Fruit fly (Drosophila melanogaster) whole organism, embryonic: ENCODE measurements around the gene Tnpo-SR.
A peak's percentile ranks its signal among the peaks of the same experiment; 100 is the strongest.

Experiments
- Asciz ChIP-seq: fragments of 200-800 bp; sonication (Bioruptor generic); optimal IDR thresholded peaks from 2 replicates; lab custom pipeline; 2017; ENCODE audit warnings: missing biosample characterization, mild to moderate bottlenecking, missing genetic modification characterization, missing genetic modification reagents
- CG10267 ChIP-seq: fragments of 200-800 bp; sonication (Bioruptor generic); optimal IDR thresholded peaks from 2 replicates; lab custom pipeline; 2018; ENCODE audit warnings: missing biosample characterization, mild to moderate bottlenecking, missing genetic modification characterization, moderate library complexity
- CG10979 ChIP-seq: fragments of 200-800 bp; sonication (Bioruptor generic); optimal IDR thresholded peaks from 2 replicates; lab custom pipeline; 2018; ENCODE audit warnings: missing biosample characterization, mild to moderate bottlenecking, missing genetic modification characterization, moderate library complexity
- CG11398 ChIP-seq: fragments of 200-800 bp; sonication (Bioruptor generic); optimal IDR thresholded peaks from 2 replicates; lab custom pipeline; 2016; ENCODE audit warnings: missing biosample characterization, missing genetic modification characterization
- CG12071 ChIP-seq: fragments of 200-800 bp; sonication (Bioruptor generic); optimal IDR thresholded peaks from 3 replicates; lab custom pipeline; 2018; ENCODE audit warnings: missing biosample characterization, mild to moderate bottlenecking, missing genetic modification characterization
- CG12391 ChIP-seq: fragments of 200-800 bp; sonication (Bioruptor generic); optimal IDR thresholded peaks from 3 replicates; lab custom pipeline; 2018; ENCODE audit warnings: missing biosample characterization, mild to moderate bottlenecking, missing genetic modification characterization, moderate library complexity
- CG13123 ChIP-seq: fragments of 200-800 bp; sonication (Bioruptor generic); optimal IDR thresholded peaks from 2 replicates; lab custom pipeline; 2016; ENCODE audit warnings: missing biosample characterization, missing genetic modification characterization
- CG14050 ChIP-seq: fragments of 200-800 bp; sonication (Bioruptor generic); IDR thresholded peaks from 3 replicates; pipeline ENCODE4 v1.3.6; 2022; ENCODE audit warnings: missing biosample characterization, missing genetic modification characterization
- CG14667 ChIP-seq: fragments of 200-800 bp; sonication (Bioruptor generic); IDR thresholded peaks from 2 replicates; pipeline ENCODE4 v1.3.6; 2022; ENCODE audit warnings: missing biosample characterization, missing genetic modification characterization
- CG14860 ChIP-seq: fragments of 200-800 bp; sonication (Bioruptor generic); IDR thresholded peaks from 3 replicates; pipeline ENCODE4 v1.3.6; 2022; ENCODE audit warnings: missing biosample characterization, missing genetic modification characterization; ENCODE audit not compliant: partially characterized antibody
- CG16863 ChIP-seq: fragments of 200-800 bp; sonication (Bioruptor generic); optimal IDR thresholded peaks from 3 replicates; lab custom pipeline; 2016; ENCODE audit warnings: missing biosample characterization, missing genetic modification characterization
- CG17802 ChIP-seq: fragments of 200-800 bp; sonication (Bioruptor generic); optimal IDR thresholded peaks from 2 replicates; lab custom pipeline; 2018; ENCODE audit warnings: missing biosample characterization, mild to moderate bottlenecking, missing genetic modification characterization, moderate library complexity
- CG18011 ChIP-seq: fragments of 200-800 bp; sonication (Bioruptor generic); optimal IDR thresholded peaks from 2 replicates; lab custom pipeline; 2017; ENCODE audit warnings: missing biosample characterization, missing genetic modification characterization, mild to moderate bottlenecking, moderate library complexity, missing genotype
- CG32767 ChIP-seq: fragments of 200-800 bp; sonication (Bioruptor generic); IDR thresholded peaks from 2 replicates; pipeline ENCODE4 v1.3.6; 2022; ENCODE audit warnings: missing biosample characterization, missing genetic modification characterization
- CG5953 ChIP-seq: fragments of 200-800 bp; sonication (Bioruptor generic); IDR thresholded peaks from 2 replicates; pipeline ENCODE4 v1.3.6; 2022; ENCODE audit warnings: missing biosample characterization, missing genetic modification characterization
- CG9215 ChIP-seq: fragments of 200-800 bp; sonication (Bioruptor generic); IDR thresholded peaks from 2 replicates; pipeline ENCODE4 v1.3.6; 2022; ENCODE audit warnings: missing biosample characterization, missing genetic modification characterization
- Camta ChIP-seq: fragments of 200-800 bp; sonication (Bioruptor generic); optimal IDR thresholded peaks from 2 replicates; lab custom pipeline; 2016; ENCODE audit warnings: missing biosample characterization, missing genetic modification characterization
- Gug ChIP-seq: fragments of 200-800 bp; sonication (Bioruptor generic); IDR thresholded peaks from 4 replicates; pipeline ENCODE4 v1.3.6; 2022; ENCODE audit warnings: missing biosample characterization, missing genetic modification characterization
- H15 ChIP-seq: fragments of 200-800 bp; sonication (Bioruptor generic); IDR thresholded peaks from 3 replicates; pipeline ENCODE4 v1.3.6; 2022; ENCODE audit warnings: missing biosample characterization, missing genetic modification characterization
- HLH54F ChIP-seq: fragments of 200-800 bp; sonication (Bioruptor generic); optimal IDR thresholded peaks from 3 replicates; lab custom pipeline; 2016; ENCODE audit warnings: missing biosample characterization, missing genetic modification characterization
- HLHmδ ChIP-seq: fragments of 200-800 bp; sonication (Bioruptor generic); optimal IDR thresholded peaks from 2 replicates; lab custom pipeline; 2018; ENCODE audit warnings: missing biosample characterization, mild to moderate bottlenecking, missing genetic modification characterization, moderate library complexity
- Hey ChIP-seq: fragments of 200-800 bp; sonication (Bioruptor generic); optimal IDR thresholded peaks from 3 replicates; lab custom pipeline; 2018; ENCODE audit warnings: missing biosample characterization, mild to moderate bottlenecking, missing genetic modification characterization
- NC2α ChIP-seq: fragments of 200-800 bp; sonication (Bioruptor generic); optimal IDR thresholded peaks from 2 replicates; lab custom pipeline; 2016; ENCODE audit warnings: missing biosample characterization, missing genetic modification characterization
- NC2β ChIP-seq: fragments of 200-800 bp; sonication (Bioruptor generic); optimal IDR thresholded peaks from 2 replicates; lab custom pipeline; 2016; ENCODE audit warnings: missing biosample characterization, missing genetic modification characterization
- Six4 ChIP-seq: fragments of 200-800 bp; sonication (Bioruptor generic); optimal IDR thresholded peaks from 2 replicates; lab custom pipeline; 2016; ENCODE audit warnings: missing biosample characterization, missing genetic modification characterization
- Sox102F ChIP-seq: fragments of 200-800 bp; sonication (Bioruptor generic); optimal IDR thresholded peaks from 2 replicates; lab custom pipeline; 2018; ENCODE audit warnings: missing biosample characterization, mild to moderate bottlenecking, missing genetic modification characterization, moderate library complexity
- TFAM ChIP-seq: fragments of 200-800 bp; sonication (Bioruptor generic); optimal IDR thresholded peaks from 2 replicates; lab custom pipeline; 2017; ENCODE audit warnings: missing biosample characterization, missing genetic modification characterization, inconsistent platforms
- Vsx1 ChIP-seq: fragments of 200-800 bp; sonication (Bioruptor generic); optimal IDR thresholded peaks from 2 replicates; lab custom pipeline; 2017; ENCODE audit warnings: missing biosample characterization, mild to moderate bottlenecking, missing genetic modification characterization, missing genetic modification reagents
- Xrp1 ChIP-seq: fragments of 200-800 bp; sonication (Bioruptor generic); IDR thresholded peaks from 2 replicates; pipeline ENCODE4 v1.3.6; 2022; ENCODE audit warnings: missing biosample characterization, missing genetic modification characterization
- btn ChIP-seq: fragments of 200-800 bp; sonication (Bioruptor generic); optimal IDR thresholded peaks from 2 replicates; lab custom pipeline; 2016; ENCODE audit warnings: missing biosample characterization, missing genetic modification characterization
- chif ChIP-seq, 2 experiments: fragments of 200-800 bp; sonication (Bioruptor generic); optimal IDR thresholded peaks; 3 replicates each; lab custom pipeline; 2016; ENCODE audit warnings: missing biosample characterization in 2 of 2, missing genetic modification characterization in 2 of 2
- croc ChIP-seq: fragments of 200-800 bp; sonication (Bioruptor generic); conservative IDR thresholded peaks from 3 replicates; pipeline ENCODE4 v1.3.6; 2022; ENCODE audit warnings: missing biosample characterization, missing genetic modification characterization
- dmrt11E ChIP-seq: fragments of 200-800 bp; sonication (Bioruptor generic); optimal IDR thresholded peaks from 3 replicates; lab custom pipeline; 2018; ENCODE audit warnings: missing biosample characterization, mild to moderate bottlenecking, missing genetic modification characterization, moderate library complexity
- gem ChIP-seq: fragments of 200-800 bp; sonication (Bioruptor generic); optimal IDR thresholded peaks from 2 replicates; lab custom pipeline; 2019; ENCODE audit warnings: missing biosample characterization, mild to moderate bottlenecking, missing genetic modification characterization, moderate library complexity
- gro ChIP-seq: fragments of 200-800 bp; sonication (Bioruptor generic); optimal IDR thresholded peaks from 2 replicates; lab custom pipeline; 2016; ENCODE audit warnings: missing biosample characterization, missing genetic modification characterization
- her ChIP-seq: fragments of 200-800 bp; sonication (Bioruptor generic); optimal IDR thresholded peaks from 2 replicates; lab custom pipeline; 2016; ENCODE audit warnings: missing biosample characterization, missing genetic modification characterization
- jing ChIP-seq: fragments of 200-800 bp; sonication (Bioruptor generic); optimal IDR thresholded peaks from 2 replicates; lab custom pipeline; 2018; ENCODE audit warnings: missing biosample characterization, mild to moderate bottlenecking, missing genetic modification characterization
- kay ChIP-seq: fragments of 200-800 bp; sonication (Bioruptor generic); optimal IDR thresholded peaks from 2 replicates; lab custom pipeline; 2016; ENCODE audit warnings: missing biosample characterization, missing genetic modification characterization
- lbe ChIP-seq: fragments of 200-800 bp; sonication (Bioruptor generic); optimal IDR thresholded peaks from 2 replicates; lab custom pipeline; 2016; ENCODE audit warnings: missing biosample characterization, mild to moderate bottlenecking, missing genetic modification characterization
- mld ChIP-seq: fragments of 200-800 bp; sonication (Bioruptor generic); IDR thresholded peaks from 3 replicates; pipeline ENCODE4 v1.3.6; 2022; ENCODE audit warnings: missing biosample characterization, missing genetic modification characterization; ENCODE audit not compliant: partially characterized antibody
- nerfin-2 ChIP-seq: fragments of 200-800 bp; sonication (Bioruptor generic); IDR thresholded peaks from 2 replicates; pipeline ENCODE4 v1.3.6; 2022; ENCODE audit warnings: missing biosample characterization, missing genetic modification characterization; ENCODE audit not compliant: partially characterized antibody
- p53 ChIP-seq: fragments of 200-800 bp; sonication (Bioruptor generic); optimal IDR thresholded peaks from 2 replicates; lab custom pipeline; 2016; ENCODE audit warnings: missing biosample characterization, missing genetic modification characterization
- pan ChIP-seq, 4 experiments: fragments of >200 bp in 3 of 4; fragments of 200-800 bp in 1 of 4; sonication (Bioruptor generic) in 1 of 4; optimal IDR thresholded peaks in 3 of 4; IDR thresholded peaks in 1 of 4; 2 replicates each; pipeline versions ENCODE4 v1.3.6 to Lab custom; 2017 to 2022; ENCODE audit warnings: missing biosample characterization in 2 of 4, missing genetic modification characterization in 2 of 4, mixed read lengths in 1 of 4
- so ChIP-seq: fragments of 200-800 bp; sonication (Bioruptor generic); IDR thresholded peaks from 3 replicates; pipeline ENCODE4 v1.3.6; 2022; ENCODE audit warnings: missing biosample characterization, missing genetic modification characterization
- stwl ChIP-seq: fragments of 200-800 bp; sonication (Bioruptor generic); optimal IDR thresholded peaks from 3 replicates; lab custom pipeline; 2018; ENCODE audit warnings: missing biosample characterization, mild to moderate bottlenecking, missing genetic modification characterization, moderate library complexity
- tap ChIP-seq: fragments of 200-800 bp; optimal IDR thresholded peaks from 3 replicates; lab custom pipeline; 2019; ENCODE audit warnings: missing biosample characterization, mild to moderate bottlenecking, missing genetic modification characterization, moderate library complexity
- tio ChIP-seq: fragments of 200-800 bp; sonication (Bioruptor generic); optimal IDR thresholded peaks from 2 replicates; lab custom pipeline; 2017; ENCODE audit warnings: missing biosample characterization, missing genetic modification characterization, inconsistent platforms
- ttk ChIP-seq: fragments of 200-800 bp; sonication (Bioruptor generic); IDR thresholded peaks from 2 replicates; pipeline ENCODE4 v2.1.2; 2022; ENCODE audit warnings: missing biosample characterization, missing genetic modification characterization
- wor ChIP-seq: fragments of 200-800 bp; sonication (Bioruptor generic); IDR thresholded peaks from 2 replicates; pipeline ENCODE4 v1.3.6; 2022; ENCODE audit warnings: missing biosample characterization, missing genetic modification characterization

Tnpo-SR gene

DNA sequence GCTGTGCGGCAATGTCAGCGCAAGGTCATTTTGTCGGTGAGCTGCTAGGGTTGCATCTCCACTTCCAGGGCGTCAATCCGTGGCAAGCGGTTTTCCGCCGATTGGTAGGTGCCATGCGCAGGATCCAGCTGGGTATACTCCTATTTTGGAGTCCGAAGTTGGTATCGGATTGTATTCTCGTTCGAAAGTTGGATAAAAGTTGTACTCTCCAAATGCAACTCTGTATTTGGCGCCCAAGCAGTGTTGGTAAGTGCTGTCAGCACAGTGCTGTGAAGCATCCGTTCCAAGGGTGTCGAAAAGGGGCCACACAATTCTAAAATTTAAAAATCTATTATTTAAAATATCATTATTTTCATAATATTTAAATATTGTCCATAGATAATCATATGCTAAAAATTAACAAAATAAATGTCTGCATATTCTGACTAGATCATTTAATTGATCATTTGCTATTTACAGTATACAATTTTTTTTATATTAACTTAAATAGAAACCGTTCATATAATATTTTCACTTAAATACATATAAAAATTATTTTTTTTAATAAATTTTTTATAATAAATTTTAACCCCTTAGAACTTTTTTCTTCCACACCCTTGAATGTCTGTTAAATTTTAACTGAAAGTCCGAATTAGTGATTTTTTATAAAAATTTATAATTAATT lies 11.1 kb upstream of the Tnpo-SR start (continued):
- TF ChIP-seq nerfin-2 (GFP tag; lab: Robert Waterston, UW): 0 out of 2 replicates have a peak, but pooled peaks have one; percentile 47
- peak; percentile 96 for TF ChIP-seq CG10267 (tag; lab: Kevin White, UChicago)
- peak; percentile 72 to 74 for TF ChIP-seq chif (GFP tag; optimal IDR thresholded peaks at IDR 0.05; lab: Kevin White, UChicago)
- TF ChIP-seq her (GFP tag; lab: Kevin White, UChicago): peak; percentile 78
- TF ChIP-seq CG10979 (tag; lab: Kevin White, UChicago): peak; percentile 81
- peak; percentile 66 for TF ChIP-seq Six4
- no peak for TF ChIP-seq pan (optimal IDR thresholded peaks at IDR 0.05; lab: Kevin White, UChicago)
- TF ChIP-seq pan (GFP tag; optimal IDR thresholded peaks at IDR 0.05 in 1 of 2, IDR thresholded peaks at IDR 0.05 in 1 of 2): peak in 1 of 2 experiments; percentile 88
- TF ChIP-seq CG11398 (GFP tag; lab: Kevin White, UChicago): peak; percentile 73
- TF ChIP-seq CG17802: peak; percentile 66
- peak; percentile 65 for TF ChIP-seq kay
- peak; percentile 87 for TF ChIP-seq CG12391 (tag; lab: Kevin White, UChicago)
- no peak for TF ChIP-seq CG14860 (GFP tag; lab: Robert Waterston, UW)
- peak; percentile 60 for TF ChIP-seq CG16863
- TF ChIP-seq CG14667 (GFP tag; lab: Robert Waterston, UW): peak; percentile 87
- peak; percentile 75; the same call in 2 of the 3 replicates for TF ChIP-seq CG14050 (GFP tag; lab: Robert Waterston, UW)
- TF ChIP-seq HLHmδ (GFP tag; lab: Kevin White, UChicago): peak; percentile 43
- TF ChIP-seq CG13123 (GFP tag; lab: Kevin White, UChicago): peak; percentile 72
- TF ChIP-seq ttk: peak; percentile 81
- peak; percentile 85 for TF ChIP-seq HLH54F (GFP tag; lab: Kevin White, UChicago)
- peak; percentile 74 for TF ChIP-seq tap (tag; lab: Kevin White, UChicago)
- peak; percentile 95 for TF ChIP-seq gem (tag; lab: Kevin White, UChicago)
- peak; percentile 89 for TF ChIP-seq gro (GFP tag; lab: Kevin White, UChicago)
- peak; percentile 70 for TF ChIP-seq Asciz (GFP tag; lab: Kevin White, UChicago)
- no peak for TF ChIP-seq CG12071
- peak; percentile 89 for TF ChIP-seq Xrp1 (GFP tag; lab: Robert Waterston, UW)
- no peak for TF ChIP-seq tio (GFP tag; lab: Kevin White, UChicago)
- TF ChIP-seq dmrt11E (tag; lab: Kevin White, UChicago): peak; percentile 79
- peak; percentile 60 for TF ChIP-seq jing (GFP tag; lab: Kevin White, UChicago)
- TF ChIP-seq wor (GFP tag; lab: Robert Waterston, UW): no peak; the same call in 1 of the 2 replicates
- peak; percentile 70 for TF ChIP-seq Camta (GFP tag; lab: Kevin White, UChicago)
- peak; percentile 68 for TF ChIP-seq croc (GFP tag; lab: Robert Waterston, UW)
- TF ChIP-seq CG18011: peak; percentile 74
- peak; percentile 75 for TF ChIP-seq Sox102F (GFP tag; lab: Kevin White, UChicago)
- TF ChIP-seq mld (GFP tag; lab: Robert Waterston, UW): no peak
- peak; percentile 92 for TF ChIP-seq Gug (GFP tag; lab: Robert Waterston, UW)
- peak; percentile 49 for TF ChIP-seq btn (GFP tag; lab: Kevin White, UChicago)
- no peak for TF ChIP-seq Vsx1 (GFP tag; lab: Kevin White, UChicago)
- TF ChIP-seq Hey (tag; lab: Kevin White, UChicago): no peak
- TF ChIP-seq stwl (tag; lab: Kevin White, UChicago): peak; percentile 94
- TF ChIP-seq CG9215 (GFP tag; lab: Robert Waterston, UW): peak; percentile 88
- TF ChIP-seq NC2β (GFP tag; lab: Kevin White, UChicago): peak; percentile 80
- TF ChIP-seq p53 (GFP tag; lab: Kevin White, UChicago): peak; percentile 58
- peak; percentile 79 for TF ChIP-seq lbe (GFP tag; lab: Kevin White, UChicago)
- peak; percentile 86 for TF ChIP-seq so (GFP tag; lab: Robert Waterston, UW)
- no peak for TF ChIP-seq TFAM
- peak; percentile 77 for TF ChIP-seq CG32767 (GFP tag; lab: Robert Waterston, UW)
- peak; percentile 19 for TF ChIP-seq NC2α (GFP tag; lab: Kevin White, UChicago)
- peak; percentile 63; the same call in 1 of the 2 replicates for TF ChIP-seq CG5953 (GFP tag; lab: Robert Waterston, UW)
- TF ChIP-seq H15 (GFP tag; lab: Robert Waterston, UW): peak; percentile 77
